Fruit fly (Drosophila melanogaster): ENCODE results near the gene CG11563.

CG11563 gene

DNA sequence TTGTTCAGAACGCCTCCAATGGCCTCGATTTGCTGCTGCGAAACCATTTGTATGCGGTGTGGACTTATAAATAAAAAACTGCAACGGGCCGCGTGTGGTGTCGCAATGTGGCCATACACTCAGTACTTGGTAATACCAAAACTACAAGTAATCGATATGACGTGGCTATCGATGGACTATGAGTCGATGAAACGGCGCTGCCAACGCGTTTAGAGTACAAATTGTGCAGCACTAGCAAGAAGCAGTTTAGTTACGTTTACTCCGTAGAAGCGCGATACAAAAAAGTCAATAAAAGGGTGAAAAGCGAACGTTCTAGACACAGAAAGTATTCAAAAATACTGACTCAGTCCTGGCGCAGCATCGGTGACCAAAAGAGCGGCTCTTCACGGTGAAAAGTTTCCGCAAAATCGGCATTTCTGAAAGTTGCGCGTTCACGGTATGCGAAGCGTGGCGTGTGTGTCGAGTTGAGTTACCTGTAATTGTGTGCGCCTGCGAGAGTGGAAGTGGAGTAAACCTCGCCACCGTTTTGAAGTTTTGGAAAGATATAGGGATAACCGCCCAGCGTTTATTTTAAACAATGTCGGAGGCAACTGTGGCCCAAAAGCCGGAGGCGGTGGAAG, 10.7 kb downstream of the CG11563 start, which contains the start of the genes nero and CG1910 (continued):
- TF ChIP-seq CG15696 (tag; optimal IDR thresholded peaks at IDR 0.05) (no peak), CG2116 (GFP tag; optimal IDR thresholded peaks at IDR 0.05) (peak; percentile 63), vfl (GFP tag; optimal IDR thresholded peaks at IDR 0.05) (peak; percentile 1), ac (GFP tag; optimal IDR thresholded peaks at IDR 0.05) (no peak), CG34422 (GFP tag; IDR thresholded peaks at IDR 0.05) (no peak), CG17361 (GFP tag; IDR thresholded peaks at IDR 0.05) (no peak), ham (GFP tag; IDR thresholded peaks at IDR 0.05) (no peak), tup (GFP tag; optimal IDR thresholded peaks at IDR 0.05) (no peak), CG31365 (tag; optimal IDR thresholded peaks at IDR 0.05) (peak; percentile 18), CG17912 (GFP tag; optimal IDR thresholded peaks at IDR 0.05) (no peak), repo (GFP tag; optimal IDR thresholded peaks at IDR 0.05) (no peak), CG6813 (GFP tag; optimal IDR thresholded peaks at IDR 0.05) (no peak), CG2199 (GFP tag; IDR thresholded peaks at IDR 0.05) (no peak), CG13894 (tag; optimal IDR thresholded peaks at IDR 0.05) (peak; percentile 8), CG15601 (tag; optimal IDR thresholded peaks at IDR 0.05) (peak; percentile 37), MTF-1 (GFP tag; optimal IDR thresholded peaks at IDR 0.05; ENCODE audit: borderline replicate concordance) (no peak), Neu2 (GFP tag; optimal IDR thresholded peaks at IDR 0.05; ENCODE audit: borderline replicate concordance) (no peak), fu2 (GFP tag; optimal IDR thresholded peaks at IDR 0.05) (no peak), nom (GFP tag; optimal IDR thresholded peaks at IDR 0.05) (peak; percentile 26), CG42726 (GFP tag; IDR thresholded peaks at IDR 0.05; ENCODE audit: partially characterized antibody) (no peak), CkIIα-i1 (GFP tag; IDR thresholded peaks at IDR 0.05) (no peak), mam (GFP tag; optimal IDR thresholded peaks at IDR 0.05) (no peak), jumu (GFP tag; optimal IDR thresholded peaks at IDR 0.05) (peak; percentile 2), CG18619 (GFP tag; optimal IDR thresholded peaks at IDR 0.05) (no peak), nerfin-1 (tag; optimal IDR thresholded peaks at IDR 0.05) (peak; percentile 25), CG34224 (GFP tag; IDR thresholded peaks at IDR 0.05; ENCODE audit: partially characterized antibody) (no peak), CG12391 (tag; optimal IDR thresholded peaks at IDR 0.05) (peak; percentile 28), tll (GFP tag; optimal IDR thresholded peaks at IDR 0.05) (peak in 1 of 2 experiments; percentile 30), Side (GFP tag; optimal IDR thresholded peaks at IDR 0.05) (no peak), chif (GFP tag; optimal IDR thresholded peaks at IDR 0.05) (no peak), NFAT (GFP tag; IDR thresholded peaks at IDR 0.05) (no peak), sug (tag; optimal IDR thresholded peaks at IDR 0.05) (peak; percentile 53), Xbp1 (GFP tag; optimal IDR thresholded peaks at IDR 0.05) (peak; percentile 52), otp (GFP tag; IDR thresholded peaks at IDR 0.05) (no peak), Sox100B (GFP tag; optimal IDR thresholded peaks at IDR 0.05) (no peak), D (optimal IDR thresholded peaks at IDR 0.05) (no peak), D (GFP tag; optimal IDR thresholded peaks at IDR 0.05) (no peak), Deaf1 (tag; optimal IDR thresholded peaks at IDR 0.05) (no peak), CG15269 (tag; optimal IDR thresholded peaks at IDR 0.05) (no peak), Pdp1 (GFP tag; optimal IDR thresholded peaks at IDR 0.05) (peak in 1 of 2 experiments; percentile 73), row (GFP tag; IDR thresholded peaks at IDR 0.05) (no peak), CG2678 (tag; optimal IDR thresholded peaks at IDR 0.05) (peak; percentile 11), bsh (GFP tag; optimal IDR thresholded peaks at IDR 0.05) (no peak), klu (GFP tag; IDR thresholded peaks at IDR 0.05) (no peak), CG14050 (GFP tag; IDR thresholded peaks at IDR 0.05) (no peak), CG2120 (GFP tag; optimal IDR thresholded peaks at IDR 0.05) (peak; percentile 6), az2 (GFP tag; optimal IDR thresholded peaks at IDR 0.05) (no peak), CG11085 (GFP tag; IDR thresholded peaks at IDR 0.05) (no peak), ERR (GFP tag; optimal IDR thresholded peaks at IDR 0.05) (peak; percentile 46), exex (tag; optimal IDR thresholded peaks at IDR 0.05) (no peak)
